Worm (Caenorhabditis elegans): ENCODE measurements around the gene pas-2.

- TF ChIP-seq T22C8.4 (GFP tag; IDR thresholded peaks at IDR 0.05) (no peak), ztf-23 (GFP tag; IDR thresholded peaks at IDR 0.05) (no peak), klf-2 (GFP tag; conservative IDR thresholded peaks at IDR 0.05) (no peak)
Measured at ce11 chrV:10801154-10801553, 31.0 kb downstream of the pas-2 start, which contains the start of gene D1054.18.
